Worm (Caenorhabditis elegans) whole organism, L4/young adult: ENCODE results near the gene C25D7.5.
A peak's percentile ranks its signal among the peaks of the same experiment; 100 is the strongest.
"Not testable (repeated sequence)": the region's sequence is repeated elsewhere in the genome, so short reads cannot be mapped to it uniquely, and the experiment has no call there.

Experiments
- W03F9.2 ChIP-seq: fragments of 150-350 bp; optimal IDR thresholded peaks from 2 replicates; lab custom pipeline; 2014; ENCODE audit warnings: missing biosample characterization, missing genetic modification characterization
- dao-5 ChIP-seq: sonication (generic microtip); optimal IDR thresholded peaks from 2 replicates; lab custom pipeline; 2016; ENCODE audit warnings: missing genotype, missing genetic modification characterization, moderate library complexity, missing compliant biosample characterization
- him-1 ChIP-seq: sonication (generic microtip); optimal IDR thresholded peaks from 2 replicates; lab custom pipeline; 2016; ENCODE audit warnings: missing genotype, missing genetic modification reagents, missing genetic modification characterization, missing compliant biosample characterization

C25D7.5 gene

ce11 chrV:15036769-15037168, 15.7 kb upstream of the C25D7.5 start, which contains the start of gene melo-3:
TSS of gene melo-3 (minus strand) at chrV:15036869.
- TF ChIP-seq him-1; W03F9.2 (tag; lab: Kevin White, UChicago); dao-5: not testable (repeated sequence)

- no peak for TF ChIP-seq him-1
Observed at ce11 chrV:15048107-15048506, 4.3 kb upstream of the C25D7.5 start, which contains the start of gene sdc-3. TSS of gene sdc-3 (minus strand) at chrV:15048207.

ce11 chrV:15051720-15052119, 730 bp upstream of the C25D7.5 start:
- TF ChIP-seq him-1 (no peak), dao-5 (no peak), W03F9.2 (tag; lab: Kevin White, UChicago) (no peak)

- no peak for TF ChIP-seq him-1
Observed at ce11 chrV:15054733-15055132, 2.3 kb downstream of the C25D7.5 start.

ce11 chrV:15055873-15056272, 3.4 kb downstream of the C25D7.5 start, which contains the start of gene C25D7.16:
TSS of gene C25D7.16 (plus strand) at chrV:15056173.
- TF ChIP-seq dao-5 (no peak), W03F9.2 (tag; lab: Kevin White, UChicago) (no peak), him-1 (no peak)

- no peak for TF ChIP-seq him-1
- no peak for TF ChIP-seq dao-5
- no peak for TF ChIP-seq W03F9.2 (tag; lab: Kevin White, UChicago)
Observed at ce11 chrV:15056346-15056839, 3.9 kb downstream of the C25D7.5 start.

ce11 chrV:15057724-15058123, 5.3 kb downstream of the C25D7.5 start:
- TF ChIP-seq him-1 (no peak), W03F9.2 (tag; lab: Kevin White, UChicago) (no peak)

- TF ChIP-seq him-1, result no peak
- TF ChIP-seq W03F9.2 (tag; lab: Kevin White, UChicago), result no peak
- TF ChIP-seq dao-5, result no peak
Observed at ce11 chrV:15058423-15058822, 6.0 kb downstream of the C25D7.5 start.

- no peak for TF ChIP-seq him-1
- no peak for TF ChIP-seq dao-5
- TF ChIP-seq W03F9.2 (tag; lab: Kevin White, UChicago), result no peak
Observed at ce11 chrV:15058965-15059364, 6.5 kb downstream of the C25D7.5 start.

ce11 chrV:15059534-15059933, 7.1 kb downstream of the C25D7.5 start, which contains the start of the genes mcm-3 and C25D7.15:
TSS of gene mcm-3 (minus strand) at chrV:15059599.
TSS of gene C25D7.15 (plus strand) at chrV:15059808.
- TF ChIP-seq W03F9.2 (tag; lab: Kevin White, UChicago) (peak; percentile 32), dao-5 (no peak), him-1 (no peak)

- TF ChIP-seq W03F9.2 (tag; lab: Kevin White, UChicago) (no peak), him-1 (no peak), dao-5 (no peak)
Observed at ce11 chrV:15060595-15060994, 8.1 kb downstream of the C25D7.5 start.

- TF ChIP-seq him-1 (no peak), W03F9.2 (tag; lab: Kevin White, UChicago) (no peak)
Observed at ce11 chrV:15063987-15064386, 11.5 kb downstream of the C25D7.5 start, which contains the start of gene rap-2. TSS of gene rap-2 (minus strand) at chrV:15064087.

ce11 chrV:15065068-15065744, 12.8 kb downstream of the C25D7.5 start, which contains the start of gene C25D7.9:
TSS of gene C25D7.9 (plus strand) at chrV:15065135.
- TF ChIP-seq dao-5 (no peak), W03F9.2 (tag; lab: Kevin White, UChicago) (no peak), him-1 (no peak)

ce11 chrV:15065837-15066348, 13.4 kb downstream of the C25D7.5 start, which contains the start of gene otub-1:
TSS of gene otub-1 (plus strand) at chrV:15066298.
- TF ChIP-seq him-1 (no peak), W03F9.2 (tag; lab: Kevin White, UChicago) (no peak), dao-5 (no peak)

ce11 chrV:15067165-15067564, 14.7 kb downstream of the C25D7.5 start, which contains the start of gene C25D7.10:
TSS of gene C25D7.10 (plus strand) at chrV:15067465.
- TF ChIP-seq W03F9.2 (tag; lab: Kevin White, UChicago), result no peak
- TF ChIP-seq him-1, result no peak
- no peak for TF ChIP-seq dao-5
